Worm (Caenorhabditis elegans) whole organism, midembryonic: ENCODE measurements around the gene Y54G11A.4.
"Not testable (repeated sequence)": the region's sequence is repeated elsewhere in the genome, so short reads cannot be mapped to it uniquely, and the experiment has no call there.

Source experiments
- T22C8.4 ChIP-seq: fragments of 200-800 bp; sonication (Bioruptor generic); IDR thresholded peaks from 2 replicates; pipeline ENCODE4 v1.3.6; 2022; ENCODE audit warnings: missing genetic modification characterization, missing compliant biosample characterization
- cog-1 ChIP-seq: sonication (generic microtip); optimal IDR thresholded peaks from 2 replicates; lab custom pipeline; 2016; ENCODE audit warnings: missing genetic modification characterization, missing compliant biosample characterization
- flt-1 ChIP-seq: fragments of 200-800 bp; sonication (Bioruptor generic); IDR thresholded peaks from 2 replicates; pipeline ENCODE4 v1.3.6; 2022; ENCODE audit warnings: missing genetic modification characterization, missing compliant biosample characterization
- klf-2 ChIP-seq: fragments of 200-800 bp; sonication (Bioruptor generic); conservative IDR thresholded peaks from 2 replicates; pipeline ENCODE4 v1.3.6; 2022; ENCODE audit warnings: missing genetic modification reagents, missing genetic modification characterization, missing compliant biosample characterization
- med-1 ChIP-seq: sonication (generic microtip); optimal IDR thresholded peaks from 2 replicates; lab custom pipeline; 2017; ENCODE audit warnings: missing genetic modification characterization, mild to moderate bottlenecking, missing compliant biosample characterization, antibody characterized with exemption, missing genetic modification reagents; ENCODE audit not compliant: insufficient read depth
- ref-1 ChIP-seq: fragments of 200-800 bp; sonication (Bioruptor generic); conservative IDR thresholded peaks from 2 replicates; pipeline ENCODE4 v1.3.6; 2022; ENCODE audit warnings: missing genetic modification reagents, missing genetic modification characterization, missing compliant biosample characterization
- tab-1 ChIP-seq: fragments of 200-800 bp; sonication (Bioruptor generic); IDR thresholded peaks from 2 replicates; pipeline ENCODE4 v1.3.6; 2022; ENCODE audit warnings: missing genetic modification characterization, missing compliant biosample characterization
- ztf-23 ChIP-seq: fragments of 200-800 bp; sonication (Bioruptor generic); IDR thresholded peaks from 2 replicates; pipeline ENCODE4 v1.3.6; 2022; ENCODE audit warnings: missing genetic modification reagents, missing genetic modification characterization, missing compliant biosample characterization
- ztf-29 ChIP-seq: fragments of 200-800 bp; sonication (Bioruptor generic); IDR thresholded peaks from 2 replicates; pipeline ENCODE4 v1.3.6; 2022; ENCODE audit warnings: missing genetic modification reagents, missing genetic modification characterization, missing compliant biosample characterization

Gene Y54G11A.4

DNA sequence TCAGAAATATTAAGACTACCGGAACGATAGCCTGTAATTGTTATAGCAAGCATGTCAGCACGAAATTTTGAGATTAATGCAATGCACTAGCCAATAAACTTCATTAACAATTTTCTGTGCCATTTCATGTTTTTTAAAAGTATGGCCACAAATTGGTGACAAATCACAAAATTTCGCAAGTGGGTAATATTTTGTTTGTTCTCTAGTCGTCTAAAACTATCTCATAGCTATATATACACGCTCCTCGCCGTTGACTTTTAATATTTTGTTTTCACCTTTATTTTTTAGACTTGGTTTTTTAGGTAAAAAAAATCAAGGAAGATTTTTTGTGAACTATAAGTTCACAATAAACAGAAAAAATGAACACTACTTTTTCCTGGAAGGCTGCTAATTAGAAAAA lies 1.8 kb upstream of the Y54G11A.4 start:
- TF ChIP-seq flt-1 (GFP tag; lab: Robert Waterston, UW) = no peak
- no peak for TF ChIP-seq ztf-23 (GFP tag; lab: Robert Waterston, UW)
- no peak for TF ChIP-seq ref-1 (GFP tag; lab: Robert Waterston, UW)
- TF ChIP-seq med-1 (GFP tag; lab: Kevin White, UChicago) = no peak
- no peak for TF ChIP-seq cog-1 (tag; lab: Kevin White, UChicago)
- no peak for TF ChIP-seq ztf-29 (GFP tag; lab: Robert Waterston, UW)
- no peak for TF ChIP-seq T22C8.4 (GFP tag; lab: Robert Waterston, UW)
- TF ChIP-seq tab-1 (GFP tag; lab: Robert Waterston, UW) = no peak
- TF ChIP-seq klf-2 (GFP tag; lab: Robert Waterston, UW) = no peak

DNA sequence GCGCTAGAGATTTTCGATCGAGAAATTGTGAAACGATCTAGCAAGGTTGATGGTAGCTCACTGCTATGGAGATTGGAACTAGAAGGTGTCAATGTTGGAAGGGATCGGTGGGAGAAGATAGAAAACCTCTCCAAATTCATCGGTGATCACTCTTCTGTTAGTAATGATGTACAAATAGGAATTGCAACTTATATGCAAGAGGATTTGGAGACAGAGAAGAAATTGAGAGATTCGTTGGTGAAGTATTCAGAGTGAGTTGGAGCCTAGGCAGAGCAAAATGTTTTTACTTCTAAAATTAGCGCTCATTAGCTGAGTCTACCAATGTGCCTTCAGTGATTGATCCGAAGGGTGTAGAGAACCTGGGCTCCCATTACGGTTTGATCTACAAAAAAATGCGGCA lies 1.8 kb downstream of the Y54G11A.4 start:
- TF ChIP-seq med-1 (GFP tag; lab: Kevin White, UChicago) = no peak
- TF ChIP-seq flt-1 (GFP tag; lab: Robert Waterston, UW) = no peak
- TF ChIP-seq tab-1 (GFP tag; lab: Robert Waterston, UW) = no peak
- no peak for TF ChIP-seq ztf-29 (GFP tag; lab: Robert Waterston, UW)
- no peak for TF ChIP-seq ref-1 (GFP tag; lab: Robert Waterston, UW)
- TF ChIP-seq cog-1 (tag; lab: Kevin White, UChicago) = no peak
- TF ChIP-seq klf-2 (GFP tag; lab: Robert Waterston, UW) = no peak
- TF ChIP-seq T22C8.4 (GFP tag; lab: Robert Waterston, UW) = no peak
- no peak for TF ChIP-seq ztf-23 (GFP tag; lab: Robert Waterston, UW)

DNA sequence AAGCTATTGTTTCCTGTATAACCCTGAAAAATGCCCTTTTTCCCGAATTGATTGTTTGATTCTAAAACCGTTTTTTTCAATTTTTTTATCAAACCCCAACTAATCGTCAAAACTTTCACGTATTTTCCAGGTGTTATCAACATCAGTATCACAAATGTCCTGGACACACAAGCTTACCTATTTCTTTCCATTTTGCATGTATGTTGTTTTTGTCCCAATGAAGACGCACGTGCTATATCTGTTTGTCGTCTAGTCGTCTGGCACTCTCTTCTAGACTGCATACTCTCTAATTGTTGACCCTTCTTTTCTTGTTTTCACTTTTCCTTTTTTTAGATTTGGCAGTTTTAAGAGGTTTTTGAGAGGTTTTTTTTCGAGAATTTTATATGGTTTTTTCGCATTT lies 3.7 kb downstream of the Y54G11A.4 start:
- TF ChIP-seq med-1 (GFP tag; lab: Kevin White, UChicago) (no peak), cog-1 (tag; lab: Kevin White, UChicago) (no peak), ztf-23 (GFP tag; lab: Robert Waterston, UW) (no peak), ref-1 (GFP tag; lab: Robert Waterston, UW) (no peak), tab-1 (GFP tag; lab: Robert Waterston, UW) (no peak), ztf-29 (GFP tag; lab: Robert Waterston, UW) (no peak), klf-2 (GFP tag; lab: Robert Waterston, UW) (no peak), flt-1 (GFP tag; lab: Robert Waterston, UW) (no peak), T22C8.4 (GFP tag; lab: Robert Waterston, UW) (no peak)

DNA sequence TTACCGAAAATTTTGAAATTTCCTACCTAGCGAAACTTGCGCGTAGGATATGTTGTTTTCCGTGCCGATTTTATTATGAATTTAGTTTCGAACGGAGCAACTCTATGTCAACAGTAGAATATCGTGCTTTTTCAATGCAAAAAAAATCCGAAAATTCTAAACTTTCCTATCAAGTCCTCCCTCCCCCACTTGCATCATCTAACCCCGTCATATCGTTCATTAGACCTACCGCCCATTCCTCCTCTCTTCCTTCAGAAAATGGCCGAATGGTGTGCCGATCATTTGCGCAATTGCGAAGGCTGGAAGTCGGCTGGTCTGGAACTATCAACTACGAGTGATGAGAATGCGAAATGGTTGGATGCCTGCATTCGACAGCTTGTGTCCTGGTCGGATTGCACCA lies 4.4 kb downstream of the Y54G11A.4 start, which contains the start of gene Y54G11A.7:
TSS of gene Y54G11A.7 (plus strand) at position 256 of the 400 bp plus-strand sequence.
- TF ChIP-seq T22C8.4 (GFP tag; lab: Robert Waterston, UW); med-1 (GFP tag; lab: Kevin White, UChicago); klf-2 (GFP tag; lab: Robert Waterston, UW): not testable (repeated sequence)

DNA sequence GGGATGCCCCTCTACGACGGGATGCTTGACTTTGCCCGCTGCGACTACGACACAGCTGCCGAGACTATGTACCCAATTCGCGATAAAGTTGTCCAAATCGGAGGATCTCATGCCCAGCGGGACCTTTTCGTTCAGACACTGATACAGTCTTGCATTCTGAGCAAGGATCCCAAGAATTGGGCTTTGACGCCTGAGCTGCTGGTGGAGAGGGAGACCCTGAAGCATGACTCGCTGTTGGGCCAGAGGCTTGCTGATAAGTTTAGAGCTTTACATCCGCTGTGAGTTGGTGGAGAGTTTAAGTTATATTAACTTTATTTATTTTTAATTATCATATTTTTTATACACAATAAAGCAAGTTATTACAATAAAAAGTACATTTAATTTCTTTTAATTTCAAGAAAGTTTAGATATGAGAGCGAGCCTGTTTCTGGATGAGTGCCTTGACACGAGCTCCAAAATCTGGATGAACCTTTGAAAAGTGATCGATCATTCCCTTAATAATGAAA lies 6.7 kb downstream of the Y54G11A.4 start:
- no peak for TF ChIP-seq T22C8.4 (GFP tag; lab: Robert Waterston, UW)
- TF ChIP-seq tab-1 (GFP tag; lab: Robert Waterston, UW) = no peak
- no peak for TF ChIP-seq cog-1 (tag; lab: Kevin White, UChicago)
- no peak for TF ChIP-seq flt-1 (GFP tag; lab: Robert Waterston, UW)
- no peak for TF ChIP-seq ztf-23 (GFP tag; lab: Robert Waterston, UW)
- TF ChIP-seq ztf-29 (GFP tag; lab: Robert Waterston, UW) = no peak
- TF ChIP-seq ref-1 (GFP tag; lab: Robert Waterston, UW) = no peak
- TF ChIP-seq klf-2 (GFP tag; lab: Robert Waterston, UW) = no peak
- no peak for TF ChIP-seq med-1 (GFP tag; lab: Kevin White, UChicago)

DNA sequence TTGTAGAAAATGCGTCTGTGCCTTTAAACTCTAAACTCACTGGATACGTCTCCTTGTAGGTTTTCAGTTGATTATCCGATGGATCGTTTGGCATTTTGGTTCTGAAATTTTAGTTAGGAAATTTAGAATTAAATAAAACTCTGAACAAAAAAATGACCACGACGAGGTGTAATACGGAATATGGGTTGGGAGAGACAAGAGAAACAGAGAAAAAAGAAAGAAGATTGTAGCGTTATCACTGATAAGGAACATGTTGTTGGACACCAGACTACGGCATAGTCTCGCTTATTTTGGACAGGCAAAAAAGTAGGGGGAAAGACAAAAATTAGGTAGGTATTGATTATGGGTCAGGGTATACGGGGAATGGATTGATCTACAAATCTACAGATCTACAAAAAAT lies 9.3 kb downstream of the Y54G11A.4 start, which contains the start of gene ctl-2:
TSS of gene ctl-2 (minus strand) at position 101 of the 400 bp plus-strand sequence.
- not testable (repeated sequence) for TF ChIP-seq cog-1 (tag; lab: Kevin White, UChicago); tab-1 (GFP tag; lab: Robert Waterston, UW); klf-2 (GFP tag; lab: Robert Waterston, UW)

DNA sequence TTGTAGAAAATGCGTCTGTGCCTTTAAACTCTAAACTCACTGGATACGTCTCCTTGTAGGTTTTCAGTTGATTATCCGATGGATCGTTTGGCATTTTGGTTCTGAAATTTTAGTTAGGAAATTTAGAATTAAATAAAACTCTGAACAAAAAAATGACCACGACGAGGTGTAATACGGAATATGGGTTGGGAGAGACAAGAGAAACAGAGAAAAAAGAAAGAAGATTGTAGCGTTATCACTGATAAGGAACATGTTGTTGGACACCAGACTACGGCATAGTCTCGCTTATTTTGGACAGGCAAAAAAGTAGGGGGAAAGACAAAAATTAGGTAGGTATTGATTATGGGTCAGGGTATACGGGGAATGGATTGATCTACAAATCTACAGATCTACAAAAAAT lies 13.5 kb downstream of the Y54G11A.4 start, which contains the start of gene ctl-1:
TSS of gene ctl-1 (minus strand) at position 101 of the 400 bp plus-strand sequence.
- not testable (repeated sequence) for TF ChIP-seq ztf-29, tab-1, ztf-23 (GFP tag; lab: Robert Waterston, UW)

DNA sequence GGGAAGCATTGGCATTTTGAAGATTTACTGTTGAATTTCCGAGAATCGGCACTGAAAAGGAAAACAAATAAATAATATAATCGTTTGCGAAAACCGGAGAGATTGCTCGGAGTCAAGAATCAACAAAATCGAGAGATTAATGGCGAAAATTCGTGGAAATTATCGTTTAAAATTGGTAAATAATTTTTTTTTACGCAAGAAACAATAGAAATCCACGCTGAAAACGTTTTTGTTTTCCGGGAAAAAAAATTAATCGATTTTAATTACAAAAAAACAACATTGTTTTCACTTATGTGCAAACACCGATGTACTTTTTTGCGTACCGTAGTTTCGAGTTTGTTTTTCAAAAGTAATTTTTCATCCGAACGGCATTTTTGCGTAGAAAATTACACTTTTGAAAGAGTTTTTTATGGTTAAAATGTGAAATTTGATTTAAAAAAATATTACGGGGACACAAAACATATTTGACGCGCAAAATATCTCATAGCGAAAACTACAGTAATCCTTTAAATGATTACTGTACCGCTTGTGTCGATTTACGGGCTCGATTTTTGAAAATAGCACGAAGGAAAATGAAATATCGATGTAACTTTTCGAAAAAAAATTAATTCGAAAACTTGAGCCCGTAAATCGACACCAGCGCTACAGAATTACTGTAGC lies 18.2 kb downstream of the Y54G11A.4 start, which contains the start of gene ctl-3:
TSS of gene ctl-3 (minus strand) at position 51 of the 660 bp plus-strand sequence.
- no peak for TF ChIP-seq T22C8.4 (GFP tag; lab: Robert Waterston, UW)
- TF ChIP-seq ztf-29 (GFP tag; lab: Robert Waterston, UW) = no peak
- no peak for TF ChIP-seq tab-1 (GFP tag; lab: Robert Waterston, UW)
- TF ChIP-seq flt-1 (GFP tag; lab: Robert Waterston, UW) = no peak
- TF ChIP-seq ref-1 (GFP tag; lab: Robert Waterston, UW) = no peak
- no peak for TF ChIP-seq klf-2 (GFP tag; lab: Robert Waterston, UW)
- no peak for TF ChIP-seq ztf-23 (GFP tag; lab: Robert Waterston, UW)
- no peak for TF ChIP-seq cog-1 (tag; lab: Kevin White, UChicago)
- TF ChIP-seq med-1 (GFP tag; lab: Kevin White, UChicago) = no peak

DNA sequence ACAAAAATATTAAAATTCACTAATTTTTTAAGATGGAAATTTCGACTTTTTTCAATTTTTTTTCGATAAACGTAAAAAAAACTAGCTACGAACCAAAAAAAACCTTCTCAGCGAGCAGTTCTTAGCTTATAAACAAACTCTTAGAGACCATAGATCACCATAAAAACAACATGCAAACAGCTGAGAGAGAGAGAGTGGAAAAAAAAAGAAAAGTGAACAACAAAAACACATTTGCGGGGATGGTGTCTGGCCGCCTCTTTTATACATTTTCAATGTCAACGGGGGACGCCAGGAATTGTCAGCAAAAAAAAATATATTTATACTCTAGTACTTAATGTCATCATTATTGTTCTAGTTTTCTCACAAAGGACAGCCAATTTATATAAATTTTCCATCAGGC lies 18.9 kb downstream of the Y54G11A.4 start:
- TF ChIP-seq flt-1 (GFP tag; lab: Robert Waterston, UW) (no peak), ztf-29 (GFP tag; lab: Robert Waterston, UW) (no peak), klf-2 (GFP tag; lab: Robert Waterston, UW) (no peak), ztf-23 (GFP tag; lab: Robert Waterston, UW) (no peak), med-1 (GFP tag; lab: Kevin White, UChicago) (no peak), tab-1 (GFP tag; lab: Robert Waterston, UW) (no peak), T22C8.4 (GFP tag; lab: Robert Waterston, UW) (no peak), ref-1 (GFP tag; lab: Robert Waterston, UW) (no peak), cog-1 (tag; lab: Kevin White, UChicago) (no peak)
